Worm (Caenorhabditis elegans): Measurements from ENCODE around the gene M04G7.2.
A peak's percentile ranks its signal among the peaks of the same experiment; 100 is the strongest.

M04G7.2 gene

DNA sequence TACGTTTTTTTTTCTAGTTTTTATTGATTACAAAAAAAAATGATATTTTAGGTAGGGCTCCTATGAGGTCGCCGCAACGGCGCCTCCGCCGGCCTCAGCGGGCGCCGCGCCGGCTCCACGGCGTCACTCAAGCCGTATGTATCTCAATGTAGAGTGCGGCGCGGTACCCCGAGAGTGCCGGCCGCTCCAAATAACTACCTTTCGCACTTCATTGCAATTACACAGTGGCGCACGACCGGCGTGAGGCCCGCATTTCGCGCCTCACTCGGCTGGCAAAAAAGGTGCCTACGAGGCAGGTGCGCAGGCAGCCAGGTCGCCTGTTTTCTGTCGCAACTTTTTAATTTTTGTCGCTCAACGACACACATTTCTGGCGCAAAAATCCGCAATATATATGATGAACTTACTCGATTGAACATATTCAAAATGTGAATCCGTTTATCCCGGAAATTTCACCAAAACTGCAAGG, at the start of gene M04G7.2:
Gene M04G7.2 (minus strand): TSS at position 416 of the 466 bp plus-strand sequence.
- TF ChIP-seq ztf-29 (GFP tag; IDR thresholded peaks at IDR 0.05) (no peak), cog-1 (tag; optimal IDR thresholded peaks at IDR 0.05) (no peak), klf-2 (GFP tag; conservative IDR thresholded peaks at IDR 0.05) (no peak), ztf-23 (GFP tag; IDR thresholded peaks at IDR 0.05) (no peak), ref-1 (GFP tag; conservative IDR thresholded peaks at IDR 0.05) (no peak), flt-1 (GFP tag; IDR thresholded peaks at IDR 0.05) (no peak), tab-1 (GFP tag; IDR thresholded peaks at IDR 0.05) (no peak), med-1 (GFP tag; optimal IDR thresholded peaks at IDR 0.05; ENCODE audit: insufficient read depth) (no peak), T22C8.4 (GFP tag; IDR thresholded peaks at IDR 0.05) (no peak)

DNA sequence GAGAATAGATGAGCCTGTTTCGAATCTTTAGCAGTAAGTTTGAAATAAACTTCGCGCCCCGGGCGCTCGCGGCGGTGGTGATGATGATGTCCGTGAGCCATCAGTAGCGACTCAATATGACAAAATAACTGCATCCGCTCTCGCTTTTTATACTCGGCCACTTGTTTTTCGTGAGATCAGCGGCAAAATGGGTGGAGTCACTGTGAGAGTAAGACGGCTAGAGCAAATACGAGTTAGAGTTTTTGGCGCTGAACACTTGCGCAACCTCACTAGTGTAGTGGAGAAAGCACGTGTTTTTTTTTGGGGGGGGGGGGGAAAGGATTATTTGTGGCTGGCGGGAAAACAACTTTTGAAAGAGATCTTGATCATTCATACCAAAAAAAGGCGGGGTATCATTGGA, 45.6 kb upstream of the M04G7.2 start, which contains the start of gene W03G1.5:
Gene W03G1.5 (minus strand): TSS at position 101 of the 400 bp plus-strand sequence.
- TF ChIP-seq klf-2 (GFP tag; conservative IDR thresholded peaks at IDR 0.05) (no peak), cog-1 (tag; optimal IDR thresholded peaks at IDR 0.05) (no peak), tab-1 (GFP tag; IDR thresholded peaks at IDR 0.05) (no peak), ztf-29 (GFP tag; IDR thresholded peaks at IDR 0.05) (no peak), ref-1 (GFP tag; conservative IDR thresholded peaks at IDR 0.05) (no peak), med-1 (GFP tag; optimal IDR thresholded peaks at IDR 0.05; ENCODE audit: insufficient read depth) (no peak), flt-1 (GFP tag; IDR thresholded peaks at IDR 0.05) (no peak), ztf-23 (GFP tag; IDR thresholded peaks at IDR 0.05) (no peak), T22C8.4 (GFP tag; IDR thresholded peaks at IDR 0.05) (no peak)

DNA sequence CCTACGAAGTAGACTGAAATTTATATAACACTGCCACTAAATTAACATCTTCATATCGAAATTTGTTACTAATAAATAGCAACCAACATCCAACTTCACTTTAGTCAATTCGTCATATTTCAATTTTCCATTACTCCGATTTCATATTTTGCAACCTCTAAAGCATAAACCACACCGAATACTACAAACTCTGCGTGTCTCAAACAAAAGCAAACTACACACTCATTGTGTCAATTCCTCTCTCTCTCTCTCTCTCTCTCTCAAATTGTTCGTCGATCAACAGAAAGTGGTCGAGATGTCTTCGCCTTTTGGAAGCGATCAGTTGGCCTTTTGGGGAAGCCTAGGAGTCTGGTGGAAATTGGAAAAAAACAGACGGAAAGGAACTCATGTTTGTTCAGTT, 43.7 kb upstream of the M04G7.2 start:
- TF ChIP-seq tab-1 (GFP tag; IDR thresholded peaks at IDR 0.05) (no peak), cog-1 (tag; optimal IDR thresholded peaks at IDR 0.05) (no peak), klf-2 (GFP tag; conservative IDR thresholded peaks at IDR 0.05) (no peak), ztf-23 (GFP tag; IDR thresholded peaks at IDR 0.05) (no peak), ref-1 (GFP tag; conservative IDR thresholded peaks at IDR 0.05) (no peak), T22C8.4 (GFP tag; IDR thresholded peaks at IDR 0.05) (no peak), med-1 (GFP tag; optimal IDR thresholded peaks at IDR 0.05; ENCODE audit: insufficient read depth) (no peak), ztf-29 (GFP tag; IDR thresholded peaks at IDR 0.05) (no peak), flt-1 (GFP tag; IDR thresholded peaks at IDR 0.05) (no peak)

DNA sequence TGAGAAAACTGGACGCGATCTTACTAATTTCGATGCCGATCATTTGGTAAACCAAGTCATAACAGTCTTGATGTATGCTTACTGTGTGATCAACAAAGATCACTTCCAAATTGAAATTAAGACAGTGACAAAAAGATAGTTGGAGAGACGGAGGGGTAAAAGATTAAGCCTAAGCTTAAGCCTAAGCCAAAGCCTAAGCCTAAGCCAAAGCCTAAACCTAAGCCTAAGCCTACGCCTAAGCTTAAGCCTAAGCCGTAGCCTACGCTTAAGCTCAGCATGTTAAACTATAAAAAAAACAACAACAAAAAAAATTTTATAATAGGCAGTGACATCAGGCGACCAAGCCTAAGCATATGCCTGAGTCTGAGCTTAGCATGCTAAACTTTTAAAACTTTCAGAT, 36.3 kb upstream of the M04G7.2 start:
- TF ChIP-seq ztf-29 (GFP tag; IDR thresholded peaks at IDR 0.05): peak; percentile 59; the same call in 1 of the 2 replicates
- no peak for TF ChIP-seq med-1 (GFP tag; optimal IDR thresholded peaks at IDR 0.05; ENCODE audit: insufficient read depth)

DNA sequence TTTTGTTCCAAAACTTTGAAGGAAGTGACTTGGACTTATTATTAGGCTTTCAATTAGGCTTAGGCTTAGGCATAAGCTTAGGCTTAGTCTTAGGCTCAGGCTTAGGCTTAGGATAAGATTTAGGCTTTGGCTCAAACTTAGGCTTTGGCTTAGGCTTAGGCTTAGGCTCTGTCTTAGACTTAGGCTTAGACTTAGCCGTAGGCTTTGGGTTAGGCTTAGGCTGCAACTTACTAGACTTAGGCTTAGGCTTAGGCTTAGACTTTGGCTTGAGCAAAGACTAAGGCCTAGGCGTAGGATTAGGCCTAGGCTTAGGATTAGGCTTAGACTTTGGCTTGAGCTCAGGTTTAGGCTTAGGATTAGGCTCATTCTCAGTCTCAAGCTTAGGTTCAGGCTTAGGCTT, 23.9 kb upstream of the M04G7.2 start:
- 0 out of 2 replicates have a peak, but pooled peaks have one; percentile 16 for TF ChIP-seq flt-1 (GFP tag; IDR thresholded peaks at IDR 0.05)
- TF ChIP-seq tab-1 (GFP tag; IDR thresholded peaks at IDR 0.05): no peak

DNA sequence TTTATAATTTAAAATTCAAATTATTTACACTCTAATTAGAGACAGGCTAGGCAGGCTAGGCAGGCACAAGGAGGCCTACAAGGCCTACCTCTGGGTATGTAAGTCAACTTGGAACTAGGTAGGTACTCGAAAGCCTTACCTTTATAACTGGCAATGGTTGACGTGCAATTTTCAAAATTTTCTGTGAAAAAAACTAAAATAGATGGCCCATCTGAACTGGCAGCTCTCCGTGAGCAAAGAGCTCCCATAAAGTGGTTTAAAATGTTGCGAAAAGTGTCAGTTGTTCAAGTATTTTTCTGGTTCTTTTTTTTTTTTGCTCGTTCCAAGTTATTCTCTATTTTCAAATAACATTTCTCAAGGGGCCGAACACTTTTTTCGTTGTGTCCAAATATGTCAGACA, 23.2 kb upstream of the M04G7.2 start:
- TF ChIP-seq tab-1 (GFP tag; IDR thresholded peaks at IDR 0.05) (no peak), ztf-29 (GFP tag; IDR thresholded peaks at IDR 0.05) (no peak), T22C8.4 (GFP tag; IDR thresholded peaks at IDR 0.05) (no peak), med-1 (GFP tag; optimal IDR thresholded peaks at IDR 0.05; ENCODE audit: insufficient read depth) (no peak), flt-1 (GFP tag; IDR thresholded peaks at IDR 0.05) (no peak), klf-2 (GFP tag; conservative IDR thresholded peaks at IDR 0.05) (no peak), ztf-23 (GFP tag; IDR thresholded peaks at IDR 0.05) (no peak), ref-1 (GFP tag; conservative IDR thresholded peaks at IDR 0.05) (no peak), cog-1 (tag; optimal IDR thresholded peaks at IDR 0.05) (no peak)

DNA sequence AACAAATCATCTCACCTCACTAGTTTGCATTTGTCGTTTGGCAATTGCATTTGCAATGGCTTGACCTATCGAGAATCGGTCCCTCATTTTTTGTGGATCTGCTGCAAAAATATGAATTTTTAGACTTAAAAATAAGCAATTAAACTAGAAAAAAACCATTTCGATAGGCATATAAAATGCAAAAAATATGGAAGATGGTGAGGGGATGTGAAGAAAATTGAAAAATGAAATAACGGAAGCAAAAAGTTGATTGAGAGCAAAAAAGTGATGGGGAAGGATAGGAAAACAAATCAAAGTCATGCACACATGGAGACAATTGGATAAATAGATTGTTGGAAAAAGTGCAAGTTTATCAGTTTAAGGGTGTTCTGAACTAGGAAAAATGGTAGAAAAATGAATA, 20.2 kb upstream of the M04G7.2 start, which contains the start of gene npr-37:
Gene npr-37 (minus strand): TSS at position 101 of the 400 bp plus-strand sequence.
- no peak for TF ChIP-seq cog-1 (tag; optimal IDR thresholded peaks at IDR 0.05)
- no peak for TF ChIP-seq tab-1 (GFP tag; IDR thresholded peaks at IDR 0.05)
- TF ChIP-seq med-1 (GFP tag; optimal IDR thresholded peaks at IDR 0.05; ENCODE audit: insufficient read depth): no peak
- TF ChIP-seq ztf-29 (GFP tag; IDR thresholded peaks at IDR 0.05): no peak
- no peak for TF ChIP-seq klf-2 (GFP tag; conservative IDR thresholded peaks at IDR 0.05)
- TF ChIP-seq T22C8.4 (GFP tag; IDR thresholded peaks at IDR 0.05): no peak
- no peak for TF ChIP-seq flt-1 (GFP tag; IDR thresholded peaks at IDR 0.05)
- TF ChIP-seq ref-1 (GFP tag; conservative IDR thresholded peaks at IDR 0.05): no peak
- no peak for TF ChIP-seq ztf-23 (GFP tag; IDR thresholded peaks at IDR 0.05)

DNA sequence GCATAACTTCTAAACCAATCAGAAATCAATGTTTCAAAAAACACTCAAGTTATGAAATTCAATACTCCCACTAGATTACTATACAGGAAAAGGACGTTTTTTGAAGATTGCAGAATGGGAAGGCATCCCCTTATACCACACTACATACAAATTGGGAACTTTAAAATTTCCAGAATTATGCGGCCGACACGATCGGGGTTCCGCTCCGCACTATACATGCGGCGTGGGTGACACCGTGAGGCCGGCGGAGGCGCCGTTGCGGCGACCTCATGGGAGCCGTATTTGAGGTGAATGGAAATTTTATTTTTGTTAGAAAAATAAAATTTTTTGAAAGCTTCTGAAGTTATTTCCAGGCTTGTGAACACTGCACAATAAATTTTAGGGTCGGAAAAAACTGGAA, 7.5 kb upstream of the M04G7.2 start:
- no peak for TF ChIP-seq tab-1 (GFP tag; IDR thresholded peaks at IDR 0.05)

DNA sequence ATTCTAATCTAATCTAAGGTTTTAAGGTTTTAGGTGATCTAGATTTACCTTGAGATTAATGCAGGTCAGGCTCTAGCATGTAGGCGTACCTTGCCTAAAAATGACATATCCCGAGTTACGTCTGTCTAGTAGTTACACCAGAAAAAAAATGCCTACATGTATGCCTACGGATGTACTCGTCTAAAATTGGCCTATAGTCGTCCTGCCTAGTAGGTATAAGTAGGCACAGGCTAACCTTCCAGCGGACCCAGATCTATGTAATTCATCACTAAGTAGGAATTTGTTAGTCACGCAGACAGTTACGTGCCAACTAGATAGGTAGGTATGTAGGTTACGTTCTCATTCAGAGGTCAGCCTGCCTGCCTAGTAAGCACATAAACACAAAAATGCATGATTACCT, 6.5 kb upstream of the M04G7.2 start:
- TF ChIP-seq flt-1 (GFP tag; IDR thresholded peaks at IDR 0.05) (no peak), ztf-29 (GFP tag; IDR thresholded peaks at IDR 0.05) (no peak), cog-1 (tag; optimal IDR thresholded peaks at IDR 0.05) (no peak), T22C8.4 (GFP tag; IDR thresholded peaks at IDR 0.05) (no peak), tab-1 (GFP tag; IDR thresholded peaks at IDR 0.05) (no peak), klf-2 (GFP tag; conservative IDR thresholded peaks at IDR 0.05) (no peak), ztf-23 (GFP tag; IDR thresholded peaks at IDR 0.05) (no peak), med-1 (GFP tag; optimal IDR thresholded peaks at IDR 0.05; ENCODE audit: insufficient read depth) (no peak), ref-1 (GFP tag; conservative IDR thresholded peaks at IDR 0.05) (no peak)

DNA sequence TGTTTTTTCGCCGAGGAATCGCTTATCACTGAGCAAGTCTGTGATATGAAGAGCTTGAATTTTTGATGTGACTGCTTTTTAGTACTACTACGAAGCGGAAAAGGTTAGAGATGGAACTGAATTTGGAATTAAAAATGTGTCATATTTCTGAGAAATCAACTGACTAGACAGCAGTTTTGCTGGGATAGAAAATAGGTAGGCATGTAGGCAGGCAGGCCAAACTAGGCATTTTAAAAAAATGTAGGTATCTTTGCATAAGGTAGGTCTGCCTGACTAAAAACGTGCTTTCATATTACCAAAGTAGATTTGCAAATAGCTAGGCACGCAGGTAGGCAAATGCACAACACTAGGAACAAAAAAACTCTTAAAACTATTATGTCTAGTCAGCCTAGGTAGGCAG, 5.7 kb upstream of the M04G7.2 start:
- TF ChIP-seq T22C8.4 (GFP tag; IDR thresholded peaks at IDR 0.05) (no peak), klf-2 (GFP tag; conservative IDR thresholded peaks at IDR 0.05) (no peak), med-1 (GFP tag; optimal IDR thresholded peaks at IDR 0.05; ENCODE audit: insufficient read depth) (no peak), ztf-23 (GFP tag; IDR thresholded peaks at IDR 0.05) (no peak), ztf-29 (GFP tag; IDR thresholded peaks at IDR 0.05) (no peak), tab-1 (GFP tag; IDR thresholded peaks at IDR 0.05) (no peak), ref-1 (GFP tag; conservative IDR thresholded peaks at IDR 0.05) (no peak)

DNA sequence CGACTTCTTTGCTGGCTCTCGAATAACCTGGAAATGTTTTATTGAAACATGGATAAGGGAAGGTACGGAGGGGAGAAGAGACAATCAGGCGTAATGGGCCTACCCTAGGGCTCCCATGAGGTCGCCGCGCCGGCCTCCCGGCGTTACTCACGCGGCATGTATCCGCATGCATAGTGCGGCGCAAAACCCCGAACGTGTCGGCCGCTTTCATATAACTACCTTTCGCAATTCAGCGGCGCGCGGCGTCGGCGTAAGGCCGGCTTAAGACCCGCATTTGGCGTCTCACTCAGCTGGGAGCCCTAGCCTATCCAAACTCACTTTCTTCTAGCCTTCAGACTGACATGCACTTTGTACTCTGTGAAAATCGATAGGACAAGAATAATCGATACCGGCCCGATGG, 1.2 kb upstream of the M04G7.2 start:
- TF ChIP-seq ref-1 (GFP tag; conservative IDR thresholded peaks at IDR 0.05): no peak
- 0 out of 2 replicates have a peak, but pooled peaks have one; percentile 67 for TF ChIP-seq tab-1 (GFP tag; IDR thresholded peaks at IDR 0.05)

Measured in whole organism, midembryonic.